Worm (Caenorhabditis elegans): ENCODE results near the gene D1079.1.

D1079.1 gene

DNA sequence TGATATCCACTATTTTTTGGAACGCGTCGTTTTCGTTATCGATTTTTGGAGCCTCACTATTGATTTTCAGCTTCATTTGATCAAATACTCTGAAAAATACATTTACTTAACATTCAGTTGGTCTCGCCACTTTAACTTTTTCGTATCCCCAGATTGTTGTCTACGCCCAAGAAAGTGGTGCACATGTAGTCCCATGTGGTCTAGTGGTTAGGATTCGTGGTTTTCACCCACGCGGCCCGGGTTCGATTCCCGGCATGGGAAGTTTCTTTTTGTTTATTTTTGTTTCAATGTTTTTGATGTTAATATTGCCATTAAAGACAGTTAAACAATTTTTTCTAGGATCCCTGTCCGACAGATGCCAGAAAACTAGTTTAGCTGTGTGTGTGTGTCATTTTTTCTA is 41.1 kb downstream of the D1079.1 start (continued):
- TF ChIP-seq ztf-26 (tag; optimal IDR thresholded peaks at IDR 0.05) (peak; percentile 31), B0035.1 (tag; optimal IDR thresholded peaks at IDR 0.05) (no peak), ztf-25 (GFP tag; IDR thresholded peaks at IDR 0.05) (peak; percentile 79; the same call in 1 of the 2 replicates), K11D2.4 (GFP tag; IDR thresholded peaks at IDR 0.05) (no peak), repo-1 (tag; optimal IDR thresholded peaks at IDR 0.05) (no peak), bed-2 (GFP tag; IDR thresholded peaks at IDR 0.05) (no peak), hlh-12 (tag; optimal IDR thresholded peaks at IDR 0.05) (peak; percentile 78), xnd-1 (tag; optimal IDR thresholded peaks at IDR 0.05) (no peak), nhr-120 (GFP tag; IDR thresholded peaks at IDR 0.05) (no peak), F57A8.1 (GFP tag; optimal IDR thresholded peaks at IDR 0.05) (no peak), dox-1 (GFP tag; IDR thresholded peaks at IDR 0.05) (peak; percentile 75), cebp-2 (GFP tag; IDR thresholded peaks at IDR 0.05) (no peak), egl-18 (GFP tag; IDR thresholded peaks at IDR 0.05) (no peak), tbx-9 (tag; optimal IDR thresholded peaks at IDR 0.05; ENCODE audit: borderline replicate concordance) (no peak), mes-4 (tag; optimal IDR thresholded peaks at IDR 0.05) (peak; percentile 41), mel-28 (tag; optimal IDR thresholded peaks at IDR 0.05; ENCODE audit: borderline replicate concordance) (no peak), madf-10 (tag; optimal IDR thresholded peaks at IDR 0.05) (peak; percentile 50), pha-4 (tag; optimal IDR thresholded peaks at IDR 0.05) (no peak), B0019.2 (GFP tag; conservative IDR thresholded peaks at IDR 0.05) (no peak), sdz-38 (tag; optimal IDR thresholded peaks at IDR 0.05) (no peak), akir-1 (GFP tag; optimal IDR thresholded peaks at IDR 0.05) (no peak), hrde-1 (tag; optimal IDR thresholded peaks at IDR 0.05; ENCODE audit: borderline replicate concordance) (no peak), cebp-1 (GFP tag; IDR thresholded peaks at IDR 0.05) (no peak), cebp-1 (tag; optimal IDR thresholded peaks at IDR 0.05) (peak; percentile 62), F39B2.1 (GFP tag; IDR thresholded peaks at IDR 0.05) (no peak), efl-1 (GFP tag; optimal IDR thresholded peaks at IDR 0.05) (no peak), sea-2 (GFP tag; IDR thresholded peaks at IDR 0.05) (no peak), lir-1 (GFP tag; conservative IDR thresholded peaks at IDR 0.05) (peak; percentile 46; the same call in 1 of the 2 replicates), sptf-2 (GFP tag; optimal IDR thresholded peaks at IDR 0.05) (no peak), Y53F4B.3 (GFP tag; IDR thresholded peaks at IDR 0.05) (peak; percentile 73), Y67H2A.10 (GFP tag; conservative IDR thresholded peaks at IDR 0.05) (no peak), dpff-1 (tag; optimal IDR thresholded peaks at IDR 0.05) (no peak), him-1 (tag; optimal IDR thresholded peaks at IDR 0.05) (peak; percentile 78), snpc-1.1 (tag; optimal IDR thresholded peaks at IDR 0.05; ENCODE audit: insufficient read depth) (peak; percentile 77), madf-8 (GFP tag; conservative IDR thresholded peaks at IDR 0.05) (no peak), attf-5 (GFP tag; optimal IDR thresholded peaks at IDR 0.05) (peak; percentile 7), nfya-2 (GFP tag; IDR thresholded peaks at IDR 0.05) (no peak), ZK185.1 (tag; optimal IDR thresholded peaks at IDR 0.05; ENCODE audit: poor library complexity, severe bottlenecking) (peak; percentile 73), zim-3 (tag; optimal IDR thresholded peaks at IDR 0.05) (peak; percentile 62), lag-1 (GFP tag; IDR thresholded peaks at IDR 0.05) (no peak), attf-6 (GFP tag; IDR thresholded peaks at IDR 0.05) (0 out of 2 replicates have a peak, but pooled peaks have one; percentile 21), fkh-3 (tag; optimal IDR thresholded peaks at IDR 0.05) (no peak), unc-130 (GFP tag; optimal IDR thresholded peaks at IDR 0.05) (no peak), ztf-28 (GFP tag; IDR thresholded peaks at IDR 0.05) (no peak), lin-40 (tag; optimal IDR thresholded peaks at IDR 0.05) (peak; percentile 44), attf-3 (GFP tag; conservative IDR thresholded peaks at IDR 0.05) (peak; percentile 37; the same call in 1 of the 2 replicates), ceh-58 (GFP tag; IDR thresholded peaks at IDR 0.05) (no peak), pbrm-1 (GFP tag; IDR thresholded peaks at IDR 0.05) (peak; percentile 89), nhr-27 (tag; optimal IDR thresholded peaks at IDR 0.05) (no peak)

Data from whole organism, young adult.